Fruit fly (Drosophila melanogaster): ENCODE results near the gene CG17122.

The CG17122 gene

dm6 chr3L:20302081-20302630, 27.0 kb upstream of the CG17122 start, which contains the start of gene Pex23 (continued):
- TF ChIP-seq CG7357 (GFP tag; IDR thresholded peaks at IDR 0.05), result peak; percentile 95
- TF ChIP-seq CG8478 (optimal IDR thresholded peaks at IDR 0.05), result no peak
- TF ChIP-seq CG17568 (GFP tag; optimal IDR thresholded peaks at IDR 0.05), result no peak
- TF ChIP-seq vnd (GFP tag; IDR thresholded peaks at IDR 0.05; ENCODE audit: partially characterized antibody), result peak; percentile 98
- peak; percentile 21 for TF ChIP-seq CG4707 (GFP tag; optimal IDR thresholded peaks at IDR 0.05)
- TF ChIP-seq CG1603 (tag; optimal IDR thresholded peaks at IDR 0.05), result peak; percentile 58
- TF ChIP-seq ems (GFP tag; optimal IDR thresholded peaks at IDR 0.05), result peak; percentile 71
- peak; percentile 53 for TF ChIP-seq CG11723 (GFP tag; optimal IDR thresholded peaks at IDR 0.05)
- TF ChIP-seq MBD-R2 (GFP tag; IDR thresholded peaks at IDR 0.05), result peak; percentile 90
- TF ChIP-seq GATAe (GFP tag; conservative IDR thresholded peaks at IDR 0.05), result no peak; the same call in 1 of the 2 replicates
- TF ChIP-seq Dip3 (GFP tag; optimal IDR thresholded peaks at IDR 0.05), result peak; percentile 77
- TF ChIP-seq stc (GFP tag; IDR thresholded peaks at IDR 0.05), result peak; percentile 65
- TF ChIP-seq Pdp1 (GFP tag; optimal IDR thresholded peaks at IDR 0.05), result peak in 1 of 2 experiments; percentile 72
- peak; percentile 84 for TF ChIP-seq CG9215 (GFP tag; IDR thresholded peaks at IDR 0.05)
- TF ChIP-seq CG13296 (GFP tag; optimal IDR thresholded peaks at IDR 0.05), result peak; percentile 59
- peak; percentile 16 for TF ChIP-seq kah (GFP tag; optimal IDR thresholded peaks at IDR 0.05)
- peak; percentile 65 for TF ChIP-seq CG13624 (GFP tag; optimal IDR thresholded peaks at IDR 0.05)
- TF ChIP-seq Myb (GFP tag; optimal IDR thresholded peaks at IDR 0.05), result peak; percentile 61
- no peak for TF ChIP-seq Tbp (GFP tag; optimal IDR thresholded peaks at IDR 0.05)
- TF ChIP-seq otp (GFP tag; IDR thresholded peaks at IDR 0.05), result peak; percentile 59; the same call in 1 of the 3 replicates
- TF ChIP-seq CG2712 (tag; optimal IDR thresholded peaks at IDR 0.05), result peak; percentile 88
- TF ChIP-seq CG2120 (GFP tag; optimal IDR thresholded peaks at IDR 0.05), result peak; percentile 89
- TF ChIP-seq CG12769 (tag; optimal IDR thresholded peaks at IDR 0.05), result no peak
- peak; percentile 57; the same call in 1 of the 3 replicates for TF ChIP-seq Mrtf (GFP tag; IDR thresholded peaks at IDR 0.05)
- TF ChIP-seq CG10321 (GFP tag; IDR thresholded peaks at IDR 0.05), result peak; percentile 58
- TF ChIP-seq tgo (GFP tag; IDR thresholded peaks at IDR 0.05), result peak; percentile 81
- peak; percentile 66 for TF ChIP-seq Sry-β (GFP tag; optimal IDR thresholded peaks at IDR 0.05)
- peak; percentile 83 for TF ChIP-seq ase (GFP tag; IDR thresholded peaks at IDR 0.05)
- TF ChIP-seq CG14860 (GFP tag; IDR thresholded peaks at IDR 0.05; ENCODE audit: partially characterized antibody), result peak; percentile 97
- TF ChIP-seq kni (GFP tag; optimal IDR thresholded peaks at IDR 0.05), result no peak
- peak; percentile 86 for TF ChIP-seq nerfin-2 (GFP tag; IDR thresholded peaks at IDR 0.05; ENCODE audit: partially characterized antibody)
- TF ChIP-seq cwo (GFP tag; optimal IDR thresholded peaks at IDR 0.05), result peak; percentile 41
- peak; percentile 28 for TF ChIP-seq CG4282 (GFP tag; optimal IDR thresholded peaks at IDR 0.05)
- peak; percentile 71 for TF ChIP-seq ci (GFP tag; IDR thresholded peaks at IDR 0.05)
- peak; percentile 93 for TF ChIP-seq CG9932 (GFP tag; IDR thresholded peaks at IDR 0.05)
- TF ChIP-seq grn (GFP tag; optimal IDR thresholded peaks at IDR 0.05), result peak; percentile 14
- peak; percentile 78 for TF ChIP-seq CG3065 (GFP tag; optimal IDR thresholded peaks at IDR 0.05)
- no peak for TF ChIP-seq CrebB (tag; optimal IDR thresholded peaks at IDR 0.05)
- peak; percentile 53 for TF ChIP-seq NC2β (GFP tag; optimal IDR thresholded peaks at IDR 0.05)
- TF ChIP-seq CG4328 (GFP tag; optimal IDR thresholded peaks at IDR 0.05), result no peak
- peak; percentile 28 for TF ChIP-seq repo (GFP tag; optimal IDR thresholded peaks at IDR 0.05)
- TF ChIP-seq pan (optimal IDR thresholded peaks at IDR 0.05), result no peak
- TF ChIP-seq pan (GFP tag; optimal IDR thresholded peaks at IDR 0.05 in 1 of 2, IDR thresholded peaks at IDR 0.05 in 1 of 2), result peak in 1 of 2 experiments; percentile 81
- TF ChIP-seq crp (GFP tag; optimal IDR thresholded peaks at IDR 0.05), result peak in 1 of 2 experiments; percentile 73
- TF ChIP-seq Atf6 (GFP tag; IDR thresholded peaks at IDR 0.05), result peak; percentile 64
- TF ChIP-seq CG6175 (GFP tag; IDR thresholded peaks at IDR 0.05), result peak; percentile 43; the same call in 1 of the 3 replicates
- peak; percentile 98 for TF ChIP-seq hbn (GFP tag; IDR thresholded peaks at IDR 0.05; ENCODE audit: partially characterized antibody)
- peak; percentile 69 for TF ChIP-seq CG11560 (tag; IDR thresholded peaks at IDR 0.05)
- TF ChIP-seq Nf-YC (tag; optimal IDR thresholded peaks at IDR 0.05), result peak; percentile 69
- TF ChIP-seq ato (GFP tag; IDR thresholded peaks at IDR 0.05; ENCODE audit: partially characterized antibody), result peak; percentile 86

Data from whole organism, embryonic.